Worm (Caenorhabditis elegans) whole organism, L4/young adult: ENCODE results near the gene B0310.1.

Experiments
- W03F9.2 ChIP-seq: fragments of 150-350 bp; optimal IDR thresholded peaks from 2 replicates; lab custom pipeline; 2014; ENCODE audit warnings: missing biosample characterization, missing genetic modification characterization
- dao-5 ChIP-seq: sonication (generic microtip); optimal IDR thresholded peaks from 2 replicates; lab custom pipeline; 2016; ENCODE audit warnings: missing genotype, missing genetic modification characterization, moderate library complexity, missing compliant biosample characterization
- him-1 ChIP-seq: sonication (generic microtip); optimal IDR thresholded peaks from 2 replicates; lab custom pipeline; 2016; ENCODE audit warnings: missing genotype, missing genetic modification reagents, missing genetic modification characterization, missing compliant biosample characterization

DNA sequence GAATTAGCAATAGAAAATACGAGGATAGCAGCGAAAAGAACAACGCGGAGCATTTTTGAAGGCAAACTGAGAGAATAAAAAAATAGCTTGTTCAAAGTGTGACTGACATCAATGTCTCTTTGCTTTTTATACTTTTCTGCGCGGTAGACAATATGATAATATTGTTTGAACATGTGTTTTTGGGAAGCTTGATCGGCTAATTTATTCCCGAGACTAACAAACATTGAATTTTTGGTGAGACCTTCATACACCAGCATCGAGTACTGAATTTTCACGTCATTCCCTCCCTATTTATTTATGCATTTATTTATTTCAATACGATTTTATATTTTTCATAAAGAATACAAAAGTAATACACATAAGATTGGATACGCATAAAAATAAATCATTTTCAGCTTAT lies 37.9 kb downstream of the B0310.1 start, which contains the start of gene B0310.6:
- TF ChIP-seq him-1 (no peak), dao-5 (tag; lab: Kevin White, UChicago) (no peak), W03F9.2 (tag; lab: Kevin White, UChicago) (no peak)
